Fruit fly (Drosophila melanogaster): Measurements from ENCODE around the gene Scp2.

The Scp2 gene

dm6 chr3R:16551680-16552627 is 31.5 kb downstream of the Scp2 start (continued):
- TF ChIP-seq grn (GFP tag; optimal IDR thresholded peaks at IDR 0.05) (peak; percentile 21), Stat92E (GFP tag; optimal IDR thresholded peaks at IDR 0.05) (peak in 1 of 3 experiments; percentile 50), kah (GFP tag; optimal IDR thresholded peaks at IDR 0.05) (peak; percentile 8), CG13894 (tag; optimal IDR thresholded peaks at IDR 0.05) (no peak), vvl (GFP tag; IDR thresholded peaks at IDR 0.05) (peak; percentile 13; the same call in 1 of the 2 replicates), CG15696 (tag; optimal IDR thresholded peaks at IDR 0.05) (no peak), CG9932 (GFP tag; IDR thresholded peaks at IDR 0.05) (peak; percentile 27; the same call in 1 of the 2 replicates), CG14710 (tag; optimal IDR thresholded peaks at IDR 0.05) (no peak), Dip3 (GFP tag; optimal IDR thresholded peaks at IDR 0.05) (no peak), hkb (optimal IDR thresholded peaks at IDR 0.05) (no peak), hkb (GFP tag; IDR thresholded peaks at IDR 0.05) (0 out of 2 replicates have a peak, but pooled peaks have one; percentile 13), Optix (GFP tag; IDR thresholded peaks at IDR 0.05) (0 out of 3 replicates have a peak, but pooled peaks have one; percentile 32), gcm (GFP tag; optimal IDR thresholded peaks at IDR 0.05) (peak; percentile 79), z (GFP tag; IDR thresholded peaks at IDR 0.05) (0 out of 3 replicates have a peak, but pooled peaks have one; percentile 4), cad (GFP tag; optimal IDR thresholded peaks at IDR 0.05) (peak; percentile 23), CG12769 (tag; optimal IDR thresholded peaks at IDR 0.05) (peak; percentile 4), CG10543 (GFP tag; optimal IDR thresholded peaks at IDR 0.05) (peak; percentile 12), tgo (GFP tag; IDR thresholded peaks at IDR 0.05) (no peak), eve (GFP tag; optimal IDR thresholded peaks at IDR 0.05) (no peak), slbo (GFP tag; IDR thresholded peaks at IDR 0.05) (0 out of 2 replicates have a peak, but pooled peaks have one; percentile 21), hth (optimal IDR thresholded peaks at IDR 0.05) (peak; percentile 66), ci (GFP tag; IDR thresholded peaks at IDR 0.05) (peak; percentile 84), CG3407 (GFP tag; optimal IDR thresholded peaks at IDR 0.05) (no peak), CG2875 (GFP tag; optimal IDR thresholded peaks at IDR 0.05) (no peak), ac (GFP tag; optimal IDR thresholded peaks at IDR 0.05) (peak; percentile 67)

dm6 chr3R:16545705-16546104 is 37.8 kb downstream of the Scp2 start:
- TF ChIP-seq Hmx (GFP tag; optimal IDR thresholded peaks at IDR 0.05) (no peak), mirr (GFP tag; optimal IDR thresholded peaks at IDR 0.05) (no peak), HmgD (GFP tag; optimal IDR thresholded peaks at IDR 0.05) (no peak), Awh (GFP tag; IDR thresholded peaks at IDR 0.05) (peak; percentile 41; the same call in 1 of the 2 replicates), Dad (GFP tag; optimal IDR thresholded peaks at IDR 0.05) (no peak), CG34224 (GFP tag; IDR thresholded peaks at IDR 0.05; ENCODE audit: partially characterized antibody) (no peak), kni (GFP tag; optimal IDR thresholded peaks at IDR 0.05) (peak; percentile 4), CG8388 (GFP tag; optimal IDR thresholded peaks at IDR 0.05) (no peak), CG15269 (tag; optimal IDR thresholded peaks at IDR 0.05) (peak; percentile 17), CG17385 (GFP tag; optimal IDR thresholded peaks at IDR 0.05) (no peak), bab2 (GFP tag; optimal IDR thresholded peaks at IDR 0.05) (no peak), pnt (GFP tag; optimal IDR thresholded peaks at IDR 0.05) (no peak), CG10267 (tag; optimal IDR thresholded peaks at IDR 0.05) (no peak), Oaz (GFP tag; IDR thresholded peaks at IDR 0.05) (no peak), CG8359 (GFP tag; optimal IDR thresholded peaks at IDR 0.05; ENCODE audit: borderline replicate concordance) (no peak), CG9609 (GFP tag; optimal IDR thresholded peaks at IDR 0.05) (no peak), CG14014 (GFP tag; IDR thresholded peaks at IDR 0.05) (no peak), CG17359 (tag; optimal IDR thresholded peaks at IDR 0.05) (no peak), danr (GFP tag; IDR thresholded peaks at IDR 0.05) (no peak), CG3407 (GFP tag; optimal IDR thresholded peaks at IDR 0.05) (no peak), chinmo (GFP tag; IDR thresholded peaks at IDR 0.05; ENCODE audit: partially characterized antibody) (0 out of 4 replicates have a peak, but pooled peaks have one; percentile 19), hth (optimal IDR thresholded peaks at IDR 0.05) (no peak), grn (GFP tag; optimal IDR thresholded peaks at IDR 0.05) (peak; percentile 69), CG14965 (GFP tag; optimal IDR thresholded peaks at IDR 0.05; ENCODE audit: borderline replicate concordance) (no peak), CG14710 (tag; optimal IDR thresholded peaks at IDR 0.05) (no peak), CG16813 (GFP tag; IDR thresholded peaks at IDR 0.05; ENCODE audit: partially characterized antibody) (no peak), unc-4 (GFP tag; IDR thresholded peaks at IDR 0.05; ENCODE audit: partially characterized antibody) (no peak)
